Fruit fly (Drosophila melanogaster) whole organism, embryonic: ENCODE results near the gene Syt4.

Experiments used
- CG2875 ChIP-seq: fragments of 200-800 bp; sonication (Bioruptor generic); optimal IDR thresholded peaks from 2 replicates; lab custom pipeline; 2017; ENCODE audit warnings: missing biosample characterization, mild to moderate bottlenecking, missing genetic modification characterization, missing genetic modification reagents
- CG32532 ChIP-seq: fragments of 200-800 bp; sonication (Bioruptor generic); IDR thresholded peaks from 2 replicates; pipeline ENCODE4 v1.3.6; 2022; ENCODE audit warnings: missing biosample characterization, missing genetic modification characterization
- CG3838 ChIP-seq: fragments of 200-800 bp; sonication (Bioruptor generic); optimal IDR thresholded peaks from 3 replicates; lab custom pipeline; 2016; ENCODE audit warnings: missing biosample characterization, missing genetic modification characterization
- CG5245 ChIP-seq: fragments of 200-800 bp; sonication (Bioruptor generic); optimal IDR thresholded peaks from 3 replicates; lab custom pipeline; 2016; ENCODE audit warnings: missing biosample characterization, missing genetic modification characterization
- E2f1 ChIP-seq: fragments of 200-800 bp; sonication (Bioruptor generic); IDR thresholded peaks from 2 replicates; pipeline ENCODE4 v1.3.6; 2022; ENCODE audit warnings: missing biosample characterization, missing genetic modification characterization
- HLH3B ChIP-seq: fragments of 200-800 bp; sonication (Bioruptor generic); IDR thresholded peaks from 2 replicates; pipeline ENCODE4 v1.3.6; 2022; ENCODE audit warnings: missing biosample characterization, missing genetic modification characterization
- Hmr ChIP-seq: fragments of 200-800 bp; sonication (Bioruptor generic); optimal IDR thresholded peaks from 3 replicates; lab custom pipeline; 2017; ENCODE audit warnings: mild to moderate bottlenecking, missing biosample characterization, missing genetic modification reagents, missing genetic modification characterization
- MESR4 ChIP-seq: fragments of 200-800 bp; sonication (Bioruptor generic); optimal IDR thresholded peaks from 2 replicates; lab custom pipeline; 2018; ENCODE audit warnings: missing biosample characterization, mild to moderate bottlenecking, missing genetic modification characterization, moderate library complexity
- Spps ChIP-seq: fragments of 200-800 bp; sonication (Bioruptor generic); optimal IDR thresholded peaks from 2 replicates; lab custom pipeline; 2018; ENCODE audit warnings: missing biosample characterization, mild to moderate bottlenecking, missing genetic modification characterization
- disco-r ChIP-seq: fragments of 200-800 bp; sonication (Bioruptor generic); optimal IDR thresholded peaks from 2 replicates; lab custom pipeline; 2016; ENCODE audit warnings: missing biosample characterization, missing genetic modification characterization
- eve ChIP-seq, 2 experiments: fragments of >200 bp; optimal IDR thresholded peaks; 2 replicates each; lab custom pipeline; 2017; ENCODE audit warnings: missing biosample characterization in 2 of 2, missing genetic modification characterization in 2 of 2
- hth ChIP-seq: fragments of >200 bp; optimal IDR thresholded peaks from 2 replicates; lab custom pipeline; 2017; ENCODE audit warnings: inconsistent platforms
- salm ChIP-seq: fragments of 200-800 bp; sonication (Bioruptor generic); optimal IDR thresholded peaks from 2 replicates; lab custom pipeline; 2018; ENCODE audit warnings: missing biosample characterization, mild to moderate bottlenecking, missing genetic modification characterization
- sima ChIP-seq: fragments of 200-800 bp; sonication (Bioruptor generic); optimal IDR thresholded peaks from 2 replicates; lab custom pipeline; 2016; ENCODE audit warnings: missing biosample characterization, missing genetic modification characterization

dm6 chr3R:7251857-7252256 is 14.0 kb upstream of the Syt4 start, which contains the start of gene Obp84a:
- no peak for TF ChIP-seq HLH3B (GFP tag; lab: Robert Waterston, UW)
- TF ChIP-seq eve (GFP tag; optimal IDR thresholded peaks at IDR 0.05; lab: Kevin White, UChicago): no peak
- TF ChIP-seq disco-r (GFP tag; lab: Kevin White, UChicago): no peak
- TF ChIP-seq sima (GFP tag; lab: Kevin White, UChicago): no peak
- no peak for TF ChIP-seq Spps (tag; lab: Kevin White, UChicago)
- no peak for TF ChIP-seq hth (lab: Kevin White, UChicago)
- TF ChIP-seq salm (tag; lab: Kevin White, UChicago): no peak
- TF ChIP-seq Hmr (GFP tag; lab: Kevin White, UChicago): no peak
- TF ChIP-seq CG5245 (GFP tag; lab: Kevin White, UChicago): no peak
- TF ChIP-seq CG2875: no peak
- no peak for TF ChIP-seq MESR4 (GFP tag; lab: Kevin White, UChicago)
- no peak for TF ChIP-seq CG32532 (GFP tag; lab: Robert Waterston, UW)
- TF ChIP-seq E2f1 (GFP tag; lab: Robert Waterston, UW): no peak
- no peak for TF ChIP-seq CG3838 (GFP tag; lab: Kevin White, UChicago)
